Worm (Caenorhabditis elegans): ENCODE data around the gene srg-8.

srg-8 gene

DNA sequence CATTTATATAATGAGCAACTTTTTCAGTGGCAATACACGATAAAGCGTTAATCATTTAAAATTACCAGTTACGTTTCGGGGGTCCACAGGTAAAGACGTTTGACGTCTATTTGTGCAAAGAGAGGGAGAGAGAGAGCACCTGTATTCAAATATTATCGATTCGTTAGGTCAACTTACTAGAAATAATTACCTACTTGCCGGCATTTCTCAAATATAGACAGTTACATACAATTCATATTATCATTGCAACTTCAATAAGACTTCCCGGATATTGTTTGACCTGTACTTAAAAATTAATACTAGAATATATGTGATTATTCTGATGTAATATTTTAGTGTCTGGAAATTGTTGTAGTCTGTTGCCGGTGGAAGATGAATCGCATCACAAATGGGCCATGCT, 31.3 kb upstream of the srg-8 start, which contains the start of gene gadr-3:
Gene gadr-3 (minus strand): TSS at position 101 of the 400 bp plus-strand sequence.
- TF ChIP-seq ceh-83 (GFP tag; optimal IDR thresholded peaks at IDR 0.05) (no peak), flh-1 (GFP tag; optimal IDR thresholded peaks at IDR 0.05) (no peak), nhr-237 (tag; optimal IDR thresholded peaks at IDR 0.05) (no peak), nhr-2 (tag; optimal IDR thresholded peaks at IDR 0.05) (no peak), mls-2 (tag; optimal IDR thresholded peaks at IDR 0.05) (no peak), mep-1 (tag; optimal IDR thresholded peaks at IDR 0.05) (no peak), M03D4.4 (tag; optimal IDR thresholded peaks at IDR 0.05) (no peak), nhr-28 (tag; optimal IDR thresholded peaks at IDR 0.05) (no peak), ham-2 (GFP tag; optimal IDR thresholded peaks at IDR 0.05) (no peak), ztf-11 (tag; optimal IDR thresholded peaks at IDR 0.05) (no peak), hlh-1 (tag; optimal IDR thresholded peaks at IDR 0.05) (no peak), ceh-39 (tag; optimal IDR thresholded peaks at IDR 0.05) (no peak), elt-3 (tag; optimal IDR thresholded peaks at IDR 0.05) (no peak), blmp-1 (tag; optimal IDR thresholded peaks at IDR 0.05) (no peak)

- TF ChIP-seq elt-3 (tag; optimal IDR thresholded peaks at IDR 0.05), result no peak
- TF ChIP-seq M03D4.4 (tag; optimal IDR thresholded peaks at IDR 0.05), result no peak
- no peak for TF ChIP-seq tbx-8 (GFP tag; optimal IDR thresholded peaks at IDR 0.05)
- TF ChIP-seq ham-2 (GFP tag; optimal IDR thresholded peaks at IDR 0.05), result no peak
- TF ChIP-seq ceh-43 (GFP tag; optimal IDR thresholded peaks at IDR 0.05), result no peak
- no peak for TF ChIP-seq elt-1 (tag; optimal IDR thresholded peaks at IDR 0.05; ENCODE audit: borderline replicate concordance, insufficient read depth)
- no peak for TF ChIP-seq cnd-1 (tag; optimal IDR thresholded peaks at IDR 0.05)
- no peak for TF ChIP-seq blmp-1 (tag; optimal IDR thresholded peaks at IDR 0.05)
- no peak for TF ChIP-seq flh-1 (GFP tag; optimal IDR thresholded peaks at IDR 0.05)
- no peak for TF ChIP-seq unc-62 (GFP tag; optimal IDR thresholded peaks at IDR 0.05)
- no peak for TF ChIP-seq nhr-76 (tag; optimal IDR thresholded peaks at IDR 0.05)
- no peak for TF ChIP-seq bed-3 (GFP tag; optimal IDR thresholded peaks at IDR 0.05)
- TF ChIP-seq mab-5 (tag; optimal IDR thresholded peaks at IDR 0.05), result no peak
- TF ChIP-seq mls-2 (tag; optimal IDR thresholded peaks at IDR 0.05), result no peak
These were observed 28.4 kb upstream of the srg-8 start for ce11 chrIII:6283024-6283423.

ce11 chrIII:6280070-6280596, 25.5 kb upstream of the srg-8 start, which contains the start of gene hmg-1.2:
Gene hmg-1.2, plus strand, starts transcription at chrIII:6280380.
- TF ChIP-seq nhr-76 (tag; optimal IDR thresholded peaks at IDR 0.05), result no peak
- no peak for TF ChIP-seq nhr-2 (tag; optimal IDR thresholded peaks at IDR 0.05)
- peak; percentile 73 for TF ChIP-seq cnd-1 (tag; optimal IDR thresholded peaks at IDR 0.05)
- TF ChIP-seq nhr-12 (tag; optimal IDR thresholded peaks at IDR 0.05), result no peak
- TF ChIP-seq sptf-1 (tag; optimal IDR thresholded peaks at IDR 0.05), result peak; percentile 62
- peak; percentile 4 for TF ChIP-seq ceh-39 (tag; optimal IDR thresholded peaks at IDR 0.05)
- peak; percentile 67 for TF ChIP-seq lin-13 (tag; optimal IDR thresholded peaks at IDR 0.05)
- peak; percentile 65 for TF ChIP-seq mls-2 (tag; optimal IDR thresholded peaks at IDR 0.05)
- TF ChIP-seq elt-1 (tag; optimal IDR thresholded peaks at IDR 0.05; ENCODE audit: borderline replicate concordance, insufficient read depth), result no peak
- peak; percentile 68 for TF ChIP-seq lsy-2 (tag; optimal IDR thresholded peaks at IDR 0.05)
- TF ChIP-seq tbx-8 (GFP tag; optimal IDR thresholded peaks at IDR 0.05), result no peak
- no peak for TF ChIP-seq zip-8 (tag; optimal IDR thresholded peaks at IDR 0.05)
- peak; percentile 59 for TF ChIP-seq drap-1 (GFP tag; optimal IDR thresholded peaks at IDR 0.05)
- peak; percentile 56 for TF ChIP-seq nhr-237 (tag; optimal IDR thresholded peaks at IDR 0.05)
- no peak for TF ChIP-seq nhr-28 (tag; optimal IDR thresholded peaks at IDR 0.05)
- peak; percentile 32 for TF ChIP-seq unc-39 (tag; optimal IDR thresholded peaks at IDR 0.05)
- no peak for TF ChIP-seq hlh-1 (tag; optimal IDR thresholded peaks at IDR 0.05)
- TF ChIP-seq sem-2 (GFP tag; optimal IDR thresholded peaks at IDR 0.05), result no peak
- no peak for TF ChIP-seq mab-5 (tag; optimal IDR thresholded peaks at IDR 0.05)
- TF ChIP-seq ham-2 (GFP tag; optimal IDR thresholded peaks at IDR 0.05), result peak; percentile 11
- no peak for TF ChIP-seq lin-32 (GFP tag; optimal IDR thresholded peaks at IDR 0.05)
- TF ChIP-seq unc-120 (tag; optimal IDR thresholded peaks at IDR 0.05; ENCODE audit: poor library complexity, severe bottlenecking), result peak; percentile 82
- no peak for TF ChIP-seq ceh-43 (GFP tag; optimal IDR thresholded peaks at IDR 0.05)
- no peak for TF ChIP-seq bed-3 (GFP tag; optimal IDR thresholded peaks at IDR 0.05)
- TF ChIP-seq pha-4 (tag; optimal IDR thresholded peaks at IDR 0.05), result peak; percentile 0
- TF ChIP-seq ztf-11 (tag; optimal IDR thresholded peaks at IDR 0.05), result no peak
- no peak for TF ChIP-seq snpc-4 (tag; optimal IDR thresholded peaks at IDR 0.05)
- no peak for TF ChIP-seq mep-1 (tag; optimal IDR thresholded peaks at IDR 0.05)
- no peak for TF ChIP-seq flh-1 (GFP tag; optimal IDR thresholded peaks at IDR 0.05)
- TF ChIP-seq blmp-1 (tag; optimal IDR thresholded peaks at IDR 0.05), result peak; percentile 13
- TF ChIP-seq M03D4.4 (tag; optimal IDR thresholded peaks at IDR 0.05), result no peak
- no peak for TF ChIP-seq ceh-83 (GFP tag; optimal IDR thresholded peaks at IDR 0.05)
- TF ChIP-seq ces-1 (GFP tag; optimal IDR thresholded peaks at IDR 0.05), result peak; percentile 74
- TF ChIP-seq unc-62 (GFP tag; optimal IDR thresholded peaks at IDR 0.05), result peak; percentile 92
- no peak for TF ChIP-seq elt-3 (tag; optimal IDR thresholded peaks at IDR 0.05)

Measured in whole organism, mixed stage, embryonic.